Fruit fly (Drosophila melanogaster): ENCODE measurements around the gene CG43057.

Gene CG43057

dm6 chr2L:8292159-8292887 lies 48.5 kb upstream of the CG43057 start (continued):
- TF ChIP-seq CG30403 (GFP tag; optimal IDR thresholded peaks at IDR 0.05) (peak; percentile 96), CG11723 (GFP tag; optimal IDR thresholded peaks at IDR 0.05) (peak; percentile 92), Gsc (GFP tag; IDR thresholded peaks at IDR 0.05) (no peak; the same call in 1 of the 2 replicates), HLHmδ (GFP tag; optimal IDR thresholded peaks at IDR 0.05) (no peak), pum (GFP tag; optimal IDR thresholded peaks at IDR 0.05) (peak; percentile 92), CG17912 (GFP tag; optimal IDR thresholded peaks at IDR 0.05) (peak; percentile 95), Spps (tag; optimal IDR thresholded peaks at IDR 0.05) (peak; percentile 94), Lim3 (GFP tag; IDR thresholded peaks at IDR 0.05) (peak; percentile 90), dmrt11E (tag; optimal IDR thresholded peaks at IDR 0.05) (peak; percentile 96), Dp (GFP tag; optimal IDR thresholded peaks at IDR 0.05) (peak; percentile 10), CG3995 (GFP tag; optimal IDR thresholded peaks at IDR 0.05) (peak; percentile 73), Sry-β (GFP tag; optimal IDR thresholded peaks at IDR 0.05) (peak; percentile 63), Fer3 (tag; optimal IDR thresholded peaks at IDR 0.05) (peak; percentile 96), gfzf (GFP tag; optimal IDR thresholded peaks at IDR 0.05) (peak; percentile 5), ftz-f1 (GFP tag; optimal IDR thresholded peaks at IDR 0.05) (peak; percentile 57), her (GFP tag; optimal IDR thresholded peaks at IDR 0.05) (peak; percentile 87), CG31224 (GFP tag; IDR thresholded peaks at IDR 0.05) (peak; percentile 94), nerfin-1 (tag; optimal IDR thresholded peaks at IDR 0.05) (peak; percentile 95), Fer2 (tag; optimal IDR thresholded peaks at IDR 0.05) (peak; percentile 93), vvl (GFP tag; IDR thresholded peaks at IDR 0.05) (peak; percentile 99), ap (GFP tag; IDR thresholded peaks at IDR 0.05) (peak; percentile 95), zen (tag; optimal IDR thresholded peaks at IDR 0.05) (peak; percentile 86), h (optimal IDR thresholded peaks at IDR 0.05) (no peak), CG9215 (GFP tag; IDR thresholded peaks at IDR 0.05) (peak; percentile 92), slbo (GFP tag; IDR thresholded peaks at IDR 0.05) (peak; percentile 98), tna (GFP tag; IDR thresholded peaks at IDR 0.05; ENCODE audit: partially characterized antibody) (no peak), GATAe (GFP tag; conservative IDR thresholded peaks at IDR 0.05) (peak; percentile 87), CG14014 (GFP tag; IDR thresholded peaks at IDR 0.05) (peak; percentile 98), chm (GFP tag; IDR thresholded peaks at IDR 0.05) (peak; percentile 98), CG10209 (GFP tag; optimal IDR thresholded peaks at IDR 0.05) (peak; percentile 94), toy (GFP tag; IDR thresholded peaks at IDR 0.05) (peak; percentile 91), CG16779 (GFP tag; IDR thresholded peaks at IDR 0.05) (peak; percentile 87), hb (GFP tag; IDR thresholded peaks at IDR 0.05; ENCODE audit: partially characterized antibody) (no peak), CG17385 (GFP tag; optimal IDR thresholded peaks at IDR 0.05) (peak; percentile 94), CG6689 (GFP tag; IDR thresholded peaks at IDR 0.05) (peak; percentile 97), CG11247 (GFP tag; IDR thresholded peaks at IDR 0.05) (peak; percentile 97), CG11695 (GFP tag; IDR thresholded peaks at IDR 0.05) (peak; percentile 100), CG11398 (GFP tag; optimal IDR thresholded peaks at IDR 0.05) (peak; percentile 91), Fer1 (GFP tag; optimal IDR thresholded peaks at IDR 0.05) (peak; percentile 96), corto (GFP tag; optimal IDR thresholded peaks at IDR 0.05) (peak; percentile 27), CG8089 (GFP tag; optimal IDR thresholded peaks at IDR 0.05) (peak; percentile 85), Hmx (GFP tag; optimal IDR thresholded peaks at IDR 0.05) (peak; percentile 89), CG14441 (GFP tag; IDR thresholded peaks at IDR 0.05) (peak; percentile 96), CG3163 (GFP tag; optimal IDR thresholded peaks at IDR 0.05) (peak; percentile 78), CG2202 (tag; optimal IDR thresholded peaks at IDR 0.05) (peak; percentile 95), Asciz (GFP tag; optimal IDR thresholded peaks at IDR 0.05) (peak; percentile 96), sc (optimal IDR thresholded peaks at IDR 0.05) (no peak), sc (GFP tag; optimal IDR thresholded peaks at IDR 0.05) (peak; percentile 84), Myb (GFP tag; optimal IDR thresholded peaks at IDR 0.05) (peak; percentile 79), CG8290 (GFP tag; optimal IDR thresholded peaks at IDR 0.05) (peak; percentile 88), CG8290 (tag; optimal IDR thresholded peaks at IDR 0.05) (peak; percentile 53 to 85)

Data from whole organism, embryonic.